Fruit fly (Drosophila melanogaster) whole organism, embryonic: ENCODE data around the gene Mtp.
A peak's percentile ranks its signal among the peaks of the same experiment; 100 is the strongest.

Source experiments
- Bgb ChIP-seq: fragments of 200-800 bp; sonication (Bioruptor generic); IDR thresholded peaks from 2 replicates; pipeline ENCODE4 v1.3.6; 2022; ENCODE audit warnings: missing biosample characterization, missing genetic modification characterization; ENCODE audit not compliant: partially characterized antibody
- CG10565 ChIP-seq: fragments of 200-800 bp; sonication (Bioruptor generic); optimal IDR thresholded peaks from 3 replicates; lab custom pipeline; 2016; ENCODE audit warnings: missing biosample characterization, mild to moderate bottlenecking, missing genetic modification characterization
- CG12299 ChIP-seq: fragments of 200-800 bp; sonication (Bioruptor generic); optimal IDR thresholded peaks from 2 replicates; lab custom pipeline; 2018; ENCODE audit warnings: missing biosample characterization, mild to moderate bottlenecking, missing genetic modification characterization
- CG14667 ChIP-seq: fragments of 200-800 bp; sonication (Bioruptor generic); IDR thresholded peaks from 2 replicates; pipeline ENCODE4 v1.3.6; 2022; ENCODE audit warnings: missing biosample characterization, missing genetic modification characterization
- CG14860 ChIP-seq: fragments of 200-800 bp; sonication (Bioruptor generic); IDR thresholded peaks from 3 replicates; pipeline ENCODE4 v1.3.6; 2022; ENCODE audit warnings: missing biosample characterization, missing genetic modification characterization; ENCODE audit not compliant: partially characterized antibody
- CG1602 ChIP-seq: fragments of 200-800 bp; sonication (Bioruptor generic); optimal IDR thresholded peaks from 3 replicates; lab custom pipeline; 2016; ENCODE audit warnings: missing biosample characterization, missing genetic modification characterization
- CG16779 ChIP-seq: fragments of 200-800 bp; sonication (Bioruptor generic); IDR thresholded peaks from 2 replicates; pipeline ENCODE4 v1.3.6; 2022; ENCODE audit warnings: missing biosample characterization, missing genetic modification characterization
- CG16815 ChIP-seq: fragments of 200-800 bp; sonication (Bioruptor generic); optimal IDR thresholded peaks from 3 replicates; lab custom pipeline; 2017; ENCODE audit warnings: missing biosample characterization, mild to moderate bottlenecking, missing genetic modification characterization
- CG17802 ChIP-seq: fragments of 200-800 bp; sonication (Bioruptor generic); optimal IDR thresholded peaks from 2 replicates; lab custom pipeline; 2018; ENCODE audit warnings: missing biosample characterization, mild to moderate bottlenecking, missing genetic modification characterization, moderate library complexity
- CG30431 ChIP-seq: fragments of 200-800 bp; sonication (Bioruptor generic); optimal IDR thresholded peaks from 2 replicates; lab custom pipeline; 2017; ENCODE audit warnings: missing biosample characterization, missing genetic modification characterization
- CG31441 ChIP-seq: fragments of 200-800 bp; sonication (Bioruptor generic); IDR thresholded peaks from 2 replicates; pipeline ENCODE4 v1.3.6; 2022; ENCODE audit warnings: missing biosample characterization, missing genetic modification characterization
- CG32767 ChIP-seq: fragments of 200-800 bp; sonication (Bioruptor generic); IDR thresholded peaks from 2 replicates; pipeline ENCODE4 v1.3.6; 2022; ENCODE audit warnings: missing biosample characterization, missing genetic modification characterization
- CG3726 ChIP-seq: fragments of 200-800 bp; sonication (Bioruptor generic); IDR thresholded peaks from 3 replicates; pipeline ENCODE4, ENCODE4 v1.3.6; 2022; ENCODE audit warnings: missing biosample characterization, missing genetic modification characterization
- CG3995 ChIP-seq: fragments of 200-800 bp; sonication (Bioruptor generic); optimal IDR thresholded peaks from 3 replicates; lab custom pipeline; 2016; ENCODE audit warnings: missing biosample characterization, missing genetic modification characterization
- CG6654 ChIP-seq: fragments of 200-800 bp; sonication (Bioruptor generic); optimal IDR thresholded peaks from 2 replicates; lab custom pipeline; 2017; ENCODE audit warnings: missing biosample characterization, mild to moderate bottlenecking, missing genetic modification characterization
- CG6689 ChIP-seq: fragments of 200-800 bp; sonication (Bioruptor generic); IDR thresholded peaks from 2 replicates; pipeline ENCODE4 v1.3.6; 2022; ENCODE audit warnings: missing biosample characterization, missing genetic modification characterization
- CG7839 ChIP-seq: fragments of 200-800 bp; sonication (Bioruptor generic); optimal IDR thresholded peaks from 3 replicates; lab custom pipeline; 2018; ENCODE audit warnings: missing biosample characterization, mild to moderate bottlenecking, missing genetic modification characterization, moderate library complexity
- CG7963 ChIP-seq: fragments of 200-800 bp; sonication (Bioruptor generic); IDR thresholded peaks from 3 replicates; pipeline ENCODE4 v1.3.6; 2022; ENCODE audit warnings: missing biosample characterization, missing genetic modification characterization; ENCODE audit not compliant: partially characterized antibody
- CG8089 ChIP-seq: fragments of 200-800 bp; sonication (Bioruptor generic); optimal IDR thresholded peaks from 3 replicates; lab custom pipeline; 2016; ENCODE audit warnings: missing biosample characterization, missing genetic modification characterization
- CTCF ChIP-seq: fragments of 200-800 bp; sonication (Bioruptor generic); optimal IDR thresholded peaks from 2 replicates; lab custom pipeline; 2017; ENCODE audit warnings: missing biosample characterization, mild to moderate bottlenecking, missing genetic modification characterization, moderate library complexity
- Dfd ChIP-seq, 2 experiments: fragments of >200 bp; optimal IDR thresholded peaks; 2 replicates each; lab custom pipeline; 2017; ENCODE audit warnings: missing biosample characterization in 2 of 2, missing genetic modification characterization in 2 of 2
- Dip2 ChIP-seq: fragments of 200-800 bp; sonication (Bioruptor generic); IDR thresholded peaks from 2 replicates; pipeline ENCODE4 v1.3.6; 2022; ENCODE audit warnings: missing biosample characterization, missing genetic modification characterization
- Dip3 ChIP-seq: fragments of 200-800 bp; sonication (Bioruptor generic); optimal IDR thresholded peaks from 3 replicates; lab custom pipeline; 2016; ENCODE audit warnings: missing biosample characterization, missing genetic modification characterization
- Dll ChIP-seq: fragments of 200-800 bp; sonication (Bioruptor generic); IDR thresholded peaks from 4 replicates; pipeline ENCODE4 v1.3.6; 2022; ENCODE audit warnings: missing biosample characterization, missing genetic modification characterization; ENCODE audit not compliant: partially characterized antibody
- Elba2 ChIP-seq: fragments of 200-800 bp; sonication (Bioruptor generic); optimal IDR thresholded peaks from 3 replicates; lab custom pipeline; 2016; ENCODE audit warnings: missing biosample characterization, missing genetic modification characterization
- HHEX ChIP-seq: fragments of 200-800 bp; sonication (Bioruptor generic); optimal IDR thresholded peaks from 3 replicates; lab custom pipeline; 2017; ENCODE audit warnings: missing biosample characterization, mild to moderate bottlenecking, missing genetic modification characterization, missing genetic modification reagents
- Hr3 ChIP-seq: fragments of 200-800 bp; sonication (Bioruptor generic); optimal IDR thresholded peaks from 3 replicates; lab custom pipeline; 2016; ENCODE audit warnings: missing biosample characterization, missing genetic modification characterization
- Nf-YC ChIP-seq: fragments of 200-800 bp; optimal IDR thresholded peaks from 3 replicates; lab custom pipeline; 2019; ENCODE audit warnings: missing biosample characterization, mild to moderate bottlenecking, missing genetic modification characterization, moderate library complexity
- Ravus ChIP-seq: fragments of 200-800 bp; sonication (Bioruptor generic); IDR thresholded peaks from 2 replicates; pipeline ENCODE4 v1.3.6; 2022; ENCODE audit warnings: missing biosample characterization, missing genetic modification characterization
- Scr ChIP-seq: fragments of 200-800 bp; sonication (Bioruptor generic); IDR thresholded peaks from 2 replicates; pipeline ENCODE4 v1.3.6; 2022; ENCODE audit warnings: missing biosample characterization, missing genetic modification characterization; ENCODE audit not compliant: partially characterized antibody
- Sin3A ChIP-seq: fragments of >200 bp; optimal IDR thresholded peaks from 2 replicates; lab custom pipeline; 2018
- Xrp1 ChIP-seq: fragments of 200-800 bp; sonication (Bioruptor generic); IDR thresholded peaks from 2 replicates; pipeline ENCODE4 v1.3.6; 2022; ENCODE audit warnings: missing biosample characterization, missing genetic modification characterization
- bowl ChIP-seq: fragments of 200-800 bp; sonication (Bioruptor generic); IDR thresholded peaks from 2 replicates; pipeline ENCODE4 v1.3.6; 2022; ENCODE audit warnings: missing biosample characterization, missing genetic modification characterization
- croc ChIP-seq: fragments of 200-800 bp; sonication (Bioruptor generic); conservative IDR thresholded peaks from 3 replicates; pipeline ENCODE4 v1.3.6; 2022; ENCODE audit warnings: missing biosample characterization, missing genetic modification characterization
- dimm ChIP-seq: fragments of 200-800 bp; sonication (Bioruptor generic); IDR thresholded peaks from 2 replicates; pipeline ENCODE4 v1.3.6; 2022; ENCODE audit warnings: missing biosample characterization, missing genetic modification characterization
- dmrt99B ChIP-seq: fragments of 200-800 bp; sonication (Bioruptor generic); optimal IDR thresholded peaks from 2 replicates; lab custom pipeline; 2018; ENCODE audit warnings: missing biosample characterization, mild to moderate bottlenecking, missing genetic modification characterization, moderate library complexity
- dysf ChIP-seq: fragments of 200-800 bp; sonication (Bioruptor generic); IDR thresholded peaks from 3 replicates; pipeline ENCODE4 v1.3.6; 2022; ENCODE audit warnings: missing biosample characterization, missing genetic modification characterization
- fru ChIP-seq: fragments of >200 bp; optimal IDR thresholded peaks from 2 replicates; lab custom pipeline; 2017
- jumu ChIP-seq: fragments of 200-800 bp; sonication (Bioruptor generic); optimal IDR thresholded peaks from 3 replicates; lab custom pipeline; 2016; ENCODE audit warnings: missing biosample characterization, missing genetic modification characterization
- nau ChIP-seq: fragments of 200-800 bp; sonication (Bioruptor generic); optimal IDR thresholded peaks from 3 replicates; lab custom pipeline; 2017; ENCODE audit warnings: missing biosample characterization, mild to moderate bottlenecking, missing genetic modification characterization, missing genetic modification reagents
- onecut ChIP-seq: fragments of 200-800 bp; sonication (Bioruptor generic); IDR thresholded peaks from 2 replicates; pipeline ENCODE4 v1.3.6; 2022; ENCODE audit warnings: missing biosample characterization, missing genetic modification characterization
- pnt ChIP-seq: fragments of 200-800 bp; sonication (Bioruptor generic); optimal IDR thresholded peaks from 3 replicates; lab custom pipeline; 2016; ENCODE audit warnings: missing biosample characterization, missing genetic modification characterization
- sc ChIP-seq, 3 experiments: fragments of >200 bp in 2 of 3; fragments of 200-800 bp in 1 of 3; sonication (Bioruptor generic) in 1 of 3; optimal IDR thresholded peaks; 2 replicates in 2 of 3; 3 replicates in 1 of 3; lab custom pipeline; 2017; ENCODE audit warnings: mild to moderate bottlenecking in 1 of 3, missing biosample characterization in 1 of 3, missing genetic modification characterization in 1 of 3, missing genetic modification reagents in 1 of 3
- sd ChIP-seq: fragments of 200-800 bp; sonication (Bioruptor generic); optimal IDR thresholded peaks from 3 replicates; lab custom pipeline; 2018; ENCODE audit warnings: missing biosample characterization, mild to moderate bottlenecking, missing genetic modification characterization, moderate library complexity
- sima ChIP-seq: fragments of 200-800 bp; sonication (Bioruptor generic); optimal IDR thresholded peaks from 2 replicates; lab custom pipeline; 2016; ENCODE audit warnings: missing biosample characterization, missing genetic modification characterization
- so ChIP-seq: fragments of 200-800 bp; sonication (Bioruptor generic); IDR thresholded peaks from 3 replicates; pipeline ENCODE4 v1.3.6; 2022; ENCODE audit warnings: missing biosample characterization, missing genetic modification characterization
- sr ChIP-seq: fragments of 200-800 bp; sonication (Bioruptor generic); IDR thresholded peaks from 3 replicates; pipeline ENCODE4 v1.3.6; 2022; ENCODE audit warnings: missing biosample characterization, missing genetic modification characterization
- ssp ChIP-seq: fragments of 200-800 bp; sonication (Bioruptor generic); IDR thresholded peaks from 2 replicates; pipeline ENCODE4 v1.3.6; 2022; ENCODE audit warnings: missing biosample characterization, missing genetic modification characterization
- ttk ChIP-seq: fragments of 200-800 bp; sonication (Bioruptor generic); IDR thresholded peaks from 2 replicates; pipeline ENCODE4 v2.1.2; 2022; ENCODE audit warnings: missing biosample characterization, missing genetic modification characterization
- wdn ChIP-seq: fragments of 200-800 bp; sonication (Bioruptor generic); IDR thresholded peaks from 2 replicates; pipeline ENCODE4 v1.3.6; 2022; ENCODE audit warnings: missing biosample characterization, missing genetic modification characterization

Gene Mtp

DNA sequence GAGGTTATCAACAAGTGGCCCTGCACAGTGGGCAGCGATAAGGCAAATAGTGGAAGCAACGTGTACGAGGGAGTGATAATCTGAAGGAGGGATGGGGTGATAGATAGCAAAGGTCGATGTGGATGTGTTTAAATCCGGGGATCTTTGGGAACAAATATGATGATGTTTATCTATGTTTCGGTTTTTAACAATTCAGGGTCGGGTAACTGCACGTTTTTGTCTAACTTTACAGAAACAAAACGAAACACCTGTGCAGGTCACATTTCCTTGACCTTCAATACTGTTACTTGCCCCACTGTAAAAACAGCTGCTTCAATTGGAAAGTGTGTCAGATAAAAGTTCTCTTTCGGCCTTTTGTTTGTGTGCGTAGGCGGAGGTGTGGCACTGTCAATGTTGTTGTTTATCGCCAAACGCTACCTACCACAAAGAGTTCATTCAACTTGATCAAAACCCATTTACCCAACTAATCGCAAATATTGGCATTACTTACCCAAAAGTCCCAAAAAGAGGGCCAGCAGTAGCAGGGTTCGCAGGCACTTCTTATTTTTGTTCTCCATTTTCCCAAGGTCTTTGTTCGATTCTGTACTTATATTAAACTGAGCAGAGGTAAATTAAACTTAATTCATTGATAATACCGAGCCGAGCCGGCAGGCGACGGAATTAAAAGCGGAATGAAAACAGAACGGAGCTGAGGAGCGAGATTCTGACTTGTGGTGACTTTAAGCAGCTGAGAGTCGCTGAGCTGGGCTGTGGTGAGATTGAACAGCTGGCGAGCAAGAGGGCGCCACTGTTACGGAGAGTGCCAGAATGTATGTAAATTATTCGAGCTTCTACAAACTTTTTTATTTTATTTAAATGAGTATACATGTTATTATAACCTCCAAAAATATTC is at the start of gene Mtp:
TSS of gene Mtp (minus strand) at position 681 of the 892 bp plus-strand sequence.
- TF ChIP-seq CTCF (GFP tag; lab: Kevin White, UChicago), result peak; percentile 96
- no peak; the same call in 2 of the 3 replicates for TF ChIP-seq sr (GFP tag; lab: Robert Waterston, UW)
- TF ChIP-seq bowl (GFP tag; lab: Robert Waterston, UW), result 0 out of 2 replicates have a peak, but pooled peaks have one; percentile 4
- peak; percentile 76 for TF ChIP-seq croc (GFP tag; lab: Robert Waterston, UW)
- TF ChIP-seq ttk (GFP tag; lab: Robert Waterston, UW), result peak; percentile 71; the same call in 1 of the 2 replicates
- peak; percentile 76 for TF ChIP-seq dysf (GFP tag; lab: Robert Waterston, UW)
- peak; percentile 28 for TF ChIP-seq nau (GFP tag; lab: Kevin White, UChicago)
- peak; percentile 79 for TF ChIP-seq dmrt99B
- TF ChIP-seq CG30431 (GFP tag; lab: Kevin White, UChicago), result peak; percentile 57
- no peak for TF ChIP-seq Elba2 (GFP tag; lab: Kevin White, UChicago)
- no peak for TF ChIP-seq CG12299 (tag; lab: Kevin White, UChicago)
- TF ChIP-seq Dip3 (GFP tag; lab: Kevin White, UChicago), result peak; percentile 61
- TF ChIP-seq sd (tag; lab: Kevin White, UChicago), result peak; percentile 29
- TF ChIP-seq CG14667 (GFP tag; lab: Robert Waterston, UW), result no peak
- TF ChIP-seq CG17802, result peak; percentile 95
- TF ChIP-seq CG16815 (GFP tag; lab: Kevin White, UChicago), result peak; percentile 55
- TF ChIP-seq Sin3A (lab: Kevin White, UChicago), result no peak
- TF ChIP-seq wdn (GFP tag; lab: Robert Waterston, UW), result peak; percentile 45; the same call in 1 of the 2 replicates
- TF ChIP-seq jumu (GFP tag; lab: Kevin White, UChicago), result peak; percentile 78
- no peak; the same call in 2 of the 3 replicates for TF ChIP-seq CG3726 (GFP tag; lab: Robert Waterston, UW)
- no peak for TF ChIP-seq sc (optimal IDR thresholded peaks at IDR 0.05; lab: Kevin White, UChicago)
- peak; percentile 67 for TF ChIP-seq sc (GFP tag; optimal IDR thresholded peaks at IDR 0.05; lab: Kevin White, UChicago)
- peak; percentile 82 for TF ChIP-seq CG7839
- TF ChIP-seq Scr (GFP tag; lab: Robert Waterston, UW), result no peak
- TF ChIP-seq CG32767 (GFP tag; lab: Robert Waterston, UW), result peak; percentile 78
- no peak for TF ChIP-seq CG10565 (GFP tag; lab: Kevin White, UChicago)
- peak; percentile 50 for TF ChIP-seq CG6654
- TF ChIP-seq CG7963 (GFP tag; lab: Robert Waterston, UW), result no peak
- TF ChIP-seq HHEX (GFP tag; lab: Kevin White, UChicago), result peak; percentile 67
- TF ChIP-seq CG1602, result peak; percentile 68
- TF ChIP-seq Ravus (GFP tag; lab: Robert Waterston, UW), result no peak
- TF ChIP-seq Hr3 (GFP tag; lab: Kevin White, UChicago), result peak; percentile 78
- TF ChIP-seq CG31441 (GFP tag; lab: Robert Waterston, UW), result peak; percentile 69
- no peak for TF ChIP-seq sima (GFP tag; lab: Kevin White, UChicago)
- TF ChIP-seq so (GFP tag; lab: Robert Waterston, UW), result peak; percentile 73; the same call in 2 of the 3 replicates
- peak; percentile 47; the same call in 1 of the 3 replicates for TF ChIP-seq CG14860 (GFP tag; lab: Robert Waterston, UW)
- peak; percentile 77 for TF ChIP-seq Xrp1 (GFP tag; lab: Robert Waterston, UW)
- peak; percentile 27 for TF ChIP-seq Nf-YC (tag; lab: Kevin White, UChicago)
- no peak for TF ChIP-seq Bgb
- peak; percentile 37; the same call in 1 of the 2 replicates for TF ChIP-seq onecut (GFP tag; lab: Robert Waterston, UW)
- no peak for TF ChIP-seq CG16779 (GFP tag; lab: Robert Waterston, UW)
- TF ChIP-seq pnt (GFP tag; lab: Kevin White, UChicago), result peak; percentile 79
- no peak for TF ChIP-seq Dip2
- TF ChIP-seq Dll (GFP tag; lab: Robert Waterston, UW), result no peak
- TF ChIP-seq fru (lab: Kevin White, UChicago), result no peak
- peak; percentile 58 for TF ChIP-seq CG8089 (GFP tag; lab: Kevin White, UChicago)
- peak; percentile 67 for TF ChIP-seq CG6689 (GFP tag; lab: Robert Waterston, UW)
- TF ChIP-seq dimm, result no peak
- peak; percentile 28; the same call in 1 of the 2 replicates for TF ChIP-seq ssp (GFP tag; lab: Robert Waterston, UW)
- no peak for TF ChIP-seq Dfd (GFP tag; optimal IDR thresholded peaks at IDR 0.05; lab: Kevin White, UChicago)
- peak; percentile 32 for TF ChIP-seq CG3995 (GFP tag; lab: Kevin White, UChicago)
